Fruit fly (Drosophila melanogaster): ENCODE results near the gene smo.

DNA sequence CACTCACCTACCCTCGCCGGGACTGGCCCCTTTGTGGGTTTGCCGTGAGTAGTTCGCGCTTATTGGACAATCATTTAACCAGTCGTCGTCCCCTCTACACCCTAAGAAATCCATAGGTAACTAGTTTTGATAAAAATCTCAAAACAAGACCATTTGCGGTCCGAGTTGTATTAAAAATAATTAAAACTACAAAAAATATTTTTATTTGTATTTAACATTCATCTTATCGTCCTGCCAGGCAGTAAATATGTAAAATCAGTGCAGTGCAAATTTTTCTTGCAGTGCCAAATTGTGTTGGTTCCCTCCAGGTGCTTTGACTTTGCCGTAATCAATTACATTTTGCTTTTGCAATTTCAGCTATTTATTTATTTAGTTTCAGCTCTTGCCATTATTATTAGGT is 33.6 kb upstream of the smo start:
- TF ChIP-seq bab1 (GFP tag; optimal IDR thresholded peaks at IDR 0.05) (no peak), CG7045 (GFP tag; optimal IDR thresholded peaks at IDR 0.05) (no peak)
